Worm (Caenorhabditis elegans) whole organism, L3 larva: ENCODE results near the gene eif-3.D.

Experiments
- R02D3.7 ChIP-seq: fragments of 150-350 bp; optimal IDR thresholded peaks from 2 replicates; lab custom pipeline; 2014; ENCODE audit warnings: missing biosample characterization, missing genetic modification characterization
- ZK546.5 ChIP-seq: sonication (generic microtip); optimal IDR thresholded peaks from 2 replicates; lab custom pipeline; 2017; ENCODE audit warnings: missing biosample characterization, missing genetic modification characterization
- ama-1 ChIP-seq: fragments of 150-350 bp; optimal IDR thresholded peaks from 2 replicates; lab custom pipeline; 2018
- ceh-28 ChIP-seq: fragments of 150-350 bp; optimal IDR thresholded peaks from 2 replicates; lab custom pipeline; 2014; ENCODE audit warnings: missing biosample characterization, missing genetic modification reagents, missing genetic modification characterization
- ceh-82 ChIP-seq: fragments of 150-350 bp; optimal IDR thresholded peaks from 2 replicates; lab custom pipeline; 2014; ENCODE audit warnings: missing biosample characterization, missing genetic modification characterization
- ceh-9 ChIP-seq: sonication (generic microtip); optimal IDR thresholded peaks from 2 replicates; lab custom pipeline; 2018; ENCODE audit warnings: missing biosample characterization, missing genetic modification characterization
- daf-12 ChIP-seq: fragments of 150-350 bp; optimal IDR thresholded peaks from 2 replicates; lab custom pipeline; 2014; ENCODE audit warnings: missing biosample characterization, missing genetic modification reagents, missing genetic modification characterization
- egl-27 ChIP-seq: sonication (generic microtip); optimal IDR thresholded peaks from 4 replicates; lab custom pipeline; 2017; ENCODE audit warnings: missing biosample characterization, missing genetic modification reagents, missing genetic modification characterization
- egl-5 ChIP-seq: fragments of 150-350 bp; optimal IDR thresholded peaks from 2 replicates; lab custom pipeline; 2017; ENCODE audit warnings: missing biosample characterization, missing genetic modification reagents, missing genetic modification characterization, inconsistent platforms
- elt-1 ChIP-seq: fragments of 150-350 bp; optimal IDR thresholded peaks from 2 replicates; lab custom pipeline; 2014; ENCODE audit warnings: missing biosample characterization, missing genetic modification characterization
- elt-2 ChIP-seq: sonication (generic microtip); optimal IDR thresholded peaks from 2 replicates; lab custom pipeline; 2016; ENCODE audit warnings: missing genetic modification reagents, mild to moderate bottlenecking, missing genetic modification characterization, missing compliant biosample characterization
- elt-3 ChIP-seq, 3 experiments: fragments of 150-350 bp in 1 of 3; sonication (generic microtip) in 2 of 3; optimal IDR thresholded peaks; 2 replicates in 2 of 3; 4 replicates in 1 of 3; lab custom pipeline; 2014 to 2017; ENCODE audit warnings: missing biosample characterization in 3 of 3, missing genetic modification characterization in 3 of 3
- fkh-10 ChIP-seq: sonication (generic microtip); optimal IDR thresholded peaks from 2 replicates; lab custom pipeline; 2017; ENCODE audit warnings: missing biosample characterization, missing genetic modification reagents, missing genetic modification characterization
- fkh-2 ChIP-seq: fragments of 150-350 bp; optimal IDR thresholded peaks from 2 replicates; lab custom pipeline; 2014; ENCODE audit warnings: missing biosample characterization, missing genetic modification reagents, missing genetic modification characterization
- fos-1 ChIP-seq: fragments of 150-350 bp; optimal IDR thresholded peaks from 2 replicates; lab custom pipeline; 2014; ENCODE audit warnings: missing biosample characterization, missing genetic modification characterization
- hmg-11 ChIP-seq: sonication (generic microtip); optimal IDR thresholded peaks from 2 replicates; lab custom pipeline; 2016; ENCODE audit warnings: missing genetic modification characterization, missing compliant biosample characterization
- jun-1 ChIP-seq: fragments of 150-350 bp; optimal IDR thresholded peaks from 2 replicates; lab custom pipeline; 2014; ENCODE audit warnings: missing biosample characterization, missing genetic modification reagents, missing genetic modification characterization
- lin-15B ChIP-seq: fragments of 150-350 bp; optimal IDR thresholded peaks from 2 replicates; lab custom pipeline; 2014; ENCODE audit warnings: missing biosample characterization, missing genetic modification characterization
- lin-39 ChIP-seq: fragments of 150-350 bp; optimal IDR thresholded peaks from 2 replicates; lab custom pipeline; 2018; ENCODE audit warnings: missing biosample characterization, missing genetic modification reagents, missing genetic modification characterization
- lsy-12 ChIP-seq: sonication (generic microtip); optimal IDR thresholded peaks from 2 replicates; lab custom pipeline; 2016; ENCODE audit warnings: mild to moderate bottlenecking, missing genetic modification characterization, missing compliant biosample characterization
- mdl-1 ChIP-seq: fragments of 150-350 bp; optimal IDR thresholded peaks from 2 replicates; lab custom pipeline; 2014; ENCODE audit warnings: missing biosample characterization, missing genetic modification characterization
- mml-1 ChIP-seq: fragments of 150-350 bp; sonication (generic microtip); optimal IDR thresholded peaks from 3 replicates; lab custom pipeline; 2014; ENCODE audit warnings: missing biosample characterization, missing genetic modification characterization
- nfya-1 ChIP-seq: sonication (generic microtip); optimal IDR thresholded peaks from 2 replicates; lab custom pipeline; 2017; ENCODE audit warnings: missing genetic modification characterization, mild to moderate bottlenecking, missing compliant biosample characterization, antibody characterized with exemption, moderate library complexity; ENCODE audit not compliant: insufficient read depth
- nhr-12 ChIP-seq: fragments of 150-350 bp; optimal IDR thresholded peaks from 2 replicates; lab custom pipeline; 2014; ENCODE audit warnings: missing biosample characterization, missing genetic modification characterization
- nhr-23 ChIP-seq: fragments of 150-350 bp; optimal IDR thresholded peaks from 2 replicates; lab custom pipeline; 2014; ENCODE audit warnings: missing biosample characterization, missing genetic modification reagents, missing genetic modification characterization
- nhr-237 ChIP-seq: fragments of 150-350 bp; optimal IDR thresholded peaks from 2 replicates; lab custom pipeline; 2014; ENCODE audit warnings: missing biosample characterization, missing genetic modification characterization
- nhr-25 ChIP-seq: sonication (generic microtip); optimal IDR thresholded peaks from 2 replicates; lab custom pipeline; 2017; ENCODE audit warnings: missing biosample characterization, missing genetic modification characterization
- nhr-77 ChIP-seq: fragments of 150-350 bp; optimal IDR thresholded peaks from 2 replicates; lab custom pipeline; 2014; ENCODE audit warnings: missing biosample characterization, missing genetic modification characterization
- pqm-1 ChIP-seq: fragments of 150-350 bp; optimal IDR thresholded peaks from 2 replicates; lab custom pipeline; 2017; ENCODE audit warnings: missing biosample characterization, missing genetic modification characterization, inconsistent platforms
- sea-2 ChIP-seq: fragments of 150-350 bp; sonication (generic microtip); optimal IDR thresholded peaks from 4 replicates; lab custom pipeline; 2014; ENCODE audit warnings: missing biosample characterization, missing genetic modification reagents, missing genetic modification characterization
- skn-1 ChIP-seq: fragments of 150-350 bp; optimal IDR thresholded peaks from 2 replicates; lab custom pipeline; 2014; ENCODE audit warnings: missing biosample characterization, missing genetic modification characterization
- snpc-4 ChIP-seq: fragments of 150-350 bp; optimal IDR thresholded peaks from 2 replicates; lab custom pipeline; 2014; ENCODE audit warnings: missing biosample characterization, missing genetic modification characterization
- tbx-2 ChIP-seq: sonication (generic microtip); optimal IDR thresholded peaks from 2 replicates; lab custom pipeline; 2016; ENCODE audit warnings: mild to moderate bottlenecking, missing genetic modification characterization, missing compliant biosample characterization
- zag-1 ChIP-seq: fragments of 150-350 bp; optimal IDR thresholded peaks from 2 replicates; lab custom pipeline; 2014; ENCODE audit warnings: missing biosample characterization, missing genetic modification characterization
- ztf-11 ChIP-seq: fragments of 150-350 bp; optimal IDR thresholded peaks from 2 replicates; lab custom pipeline; 2014; ENCODE audit warnings: missing biosample characterization, missing genetic modification characterization

The eif-3.D gene

DNA sequence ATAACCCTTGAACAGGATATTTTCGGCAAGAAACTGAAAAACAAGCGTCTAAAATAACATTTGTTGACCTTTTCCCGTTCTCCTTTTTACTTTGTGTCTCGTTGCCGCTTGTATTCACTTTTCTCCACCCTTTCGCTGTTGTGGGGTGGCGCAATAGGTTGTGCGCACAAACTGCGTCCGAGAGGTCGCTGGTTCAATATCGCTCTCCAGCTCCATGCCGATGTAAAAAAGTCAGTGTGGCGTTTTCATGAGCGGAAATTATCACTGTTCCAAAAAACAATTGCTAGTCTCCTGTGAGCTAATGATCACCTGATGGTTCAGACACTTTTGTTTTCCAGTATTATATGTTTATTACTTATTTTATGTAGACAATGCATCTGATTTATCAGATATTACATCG lies 33.8 kb downstream of the eif-3.D start (continued):
- no peak for TF ChIP-seq mml-1
- peak; percentile 20 for TF ChIP-seq egl-27 (tag; lab: Kevin White, UChicago)
- TF ChIP-seq, all 47 proteins: peak for 14

DNA sequence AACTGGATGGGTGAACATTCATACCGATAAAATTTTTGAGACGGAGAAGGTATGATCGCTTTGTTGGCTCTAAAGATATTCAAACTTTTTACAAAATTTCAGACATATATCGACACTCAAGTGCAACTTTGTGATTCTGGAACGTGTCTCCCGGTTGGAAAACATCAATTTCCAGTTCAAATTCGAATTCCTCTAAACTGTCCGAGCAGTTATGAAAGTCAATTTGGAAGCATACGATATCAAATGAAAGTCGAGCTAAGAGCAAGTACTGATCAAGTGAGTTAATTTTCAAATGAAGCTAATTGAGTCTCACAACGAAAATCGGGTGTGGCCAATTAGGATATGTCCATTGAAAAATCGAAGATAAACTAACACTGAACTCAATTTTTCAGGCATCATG lies 37.0 kb downstream of the eif-3.D start:
- no peak for TF ChIP-seq nhr-25
- TF ChIP-seq elt-2 (tag; lab: Kevin White, UChicago): no peak
- TF ChIP-seq lsy-12: no peak

DNA sequence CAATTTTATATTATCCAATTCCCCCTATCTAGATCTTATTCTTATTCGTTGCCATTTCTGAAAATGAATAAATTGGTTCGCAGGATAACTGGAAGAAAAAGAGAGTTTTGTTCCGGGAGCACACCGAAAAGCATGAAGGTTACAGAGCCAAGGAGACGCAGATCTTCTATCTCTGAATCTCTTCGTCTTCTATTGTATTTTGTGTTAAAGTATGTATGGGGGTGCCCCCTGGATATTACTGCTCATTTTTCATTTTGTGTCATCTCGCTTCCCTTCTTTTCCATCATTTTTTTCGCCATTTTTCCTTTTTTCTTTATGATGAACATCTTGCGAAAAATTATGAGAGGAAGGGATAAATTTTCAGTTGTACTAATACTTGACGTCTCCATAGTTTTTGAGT lies 37.7 kb downstream of the eif-3.D start:
- TF ChIP-seq fkh-2 (tag; lab: Kevin White, UChicago) (no peak), lin-39 (tag; lab: Kevin White, UChicago) (peak; percentile 74), egl-27 (tag; lab: Kevin White, UChicago) (no peak), nfya-1 (peak; percentile 5)

DNA sequence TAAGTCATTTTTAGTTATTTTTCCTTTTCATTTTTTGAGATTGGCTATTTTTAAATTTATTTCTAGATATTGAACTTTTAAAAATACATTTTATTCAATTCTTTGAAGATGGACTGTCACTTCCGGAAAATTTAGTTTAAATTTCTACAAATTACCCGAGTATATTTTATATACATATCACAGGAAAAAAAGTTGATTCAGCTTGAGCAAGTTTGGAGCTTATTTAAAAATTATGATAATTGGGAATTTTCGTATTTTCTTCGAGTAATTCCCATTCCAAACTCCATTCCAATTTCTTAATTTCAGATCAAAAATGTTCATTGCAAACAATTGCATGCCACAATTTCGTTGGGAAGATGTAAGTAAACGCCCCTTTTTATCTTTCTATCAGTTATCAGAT lies 41.7 kb downstream of the eif-3.D start, which contains the start of gene arrd-15:
Gene arrd-15 (plus strand): TSS at position 301 of the 400 bp plus-strand sequence.
- TF ChIP-seq fkh-2 (tag; lab: Kevin White, UChicago) (no peak), nhr-23 (no peak), mdl-1 (tag; lab: Kevin White, UChicago) (no peak), tbx-2 (tag; lab: Kevin White, UChicago) (no peak), lin-39 (tag; lab: Kevin White, UChicago) (no peak), zag-1 (tag; lab: Kevin White, UChicago) (no peak), lin-15B (tag; lab: Kevin White, UChicago) (no peak), egl-27 (tag; lab: Kevin White, UChicago) (no peak), ceh-9 (tag; lab: Kevin White, UChicago) (no peak), pqm-1 (tag; lab: Kevin White, UChicago) (no peak), nhr-12 (tag; lab: Kevin White, UChicago) (no peak), ztf-11 (tag; lab: Kevin White, UChicago) (no peak), elt-1 (tag; lab: Kevin White, UChicago) (no peak), nhr-77 (tag; lab: Kevin White, UChicago) (no peak)

DNA sequence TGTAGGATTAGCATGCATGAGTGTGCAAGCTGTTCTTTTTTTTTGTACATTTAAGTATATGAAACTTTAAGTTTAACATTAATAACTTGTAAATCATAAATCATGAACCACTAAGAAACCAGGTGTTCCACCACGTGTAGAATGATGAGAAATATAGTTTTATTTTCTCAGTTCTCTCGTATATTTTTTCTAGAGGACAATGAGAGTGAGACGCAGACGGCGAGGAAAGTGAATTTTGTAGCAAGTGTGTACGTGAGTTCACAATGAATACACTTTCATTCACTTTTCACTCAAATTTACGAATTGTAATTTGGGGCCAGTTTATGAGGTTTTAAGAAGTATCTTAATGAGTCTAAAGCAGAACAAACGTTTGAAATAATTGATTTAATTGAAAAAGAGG lies 44.9 kb downstream of the eif-3.D start:
- TF ChIP-seq elt-2 (tag; lab: Kevin White, UChicago) (no peak), ceh-28 (no peak), fos-1 (no peak), nhr-23 (no peak), elt-3 (tag; optimal IDR thresholded peaks at IDR 0.05; lab: Kevin White, UChicago) (no peak), nhr-237 (tag; lab: Kevin White, UChicago) (no peak), egl-27 (tag; lab: Kevin White, UChicago) (no peak), lsy-12 (no peak), zag-1 (tag; lab: Kevin White, UChicago) (no peak), egl-5 (tag; lab: Kevin White, UChicago) (no peak), nfya-1 (peak; percentile 28), mdl-1 (tag; lab: Kevin White, UChicago) (peak; percentile 7)

DNA sequence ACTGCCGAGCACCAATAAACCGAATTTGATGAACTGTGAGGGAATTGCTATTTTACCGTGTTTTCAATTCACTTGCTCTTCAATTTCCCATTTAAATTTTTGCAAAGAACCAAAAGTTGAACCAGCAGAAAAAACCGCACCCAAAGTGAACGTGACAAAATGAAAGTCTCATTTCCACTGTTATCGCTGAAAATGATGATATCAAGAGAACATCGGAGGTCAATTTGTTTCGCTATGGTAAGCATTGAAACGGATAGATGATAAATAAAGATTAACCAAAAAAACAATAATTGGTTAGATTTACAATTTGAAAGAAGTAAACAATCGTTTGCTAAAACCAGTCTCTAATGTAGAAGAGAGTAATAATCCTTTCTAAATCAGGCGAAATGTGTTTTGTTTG lies 45.8 kb downstream of the eif-3.D start:
- TF ChIP-seq skn-1 (tag; lab: Kevin White, UChicago) (no peak), nhr-12 (tag; lab: Kevin White, UChicago) (no peak), daf-12 (tag; lab: Kevin White, UChicago) (no peak), nhr-25 (no peak), sea-2 (GFP tag; lab: Kevin White, UChicago) (no peak), egl-27 (tag; lab: Kevin White, UChicago) (no peak), mml-1 (no peak), ceh-82 (tag; lab: Kevin White, UChicago) (no peak), mdl-1 (tag; lab: Kevin White, UChicago) (no peak), ZK546.5 (no peak), snpc-4 (tag; lab: Kevin White, UChicago) (no peak), fkh-10 (GFP tag; lab: Kevin White, UChicago) (no peak), ama-1 (lab: Kevin White, UChicago) (no peak), jun-1 (tag; lab: Kevin White, UChicago) (no peak), nfya-1 (no peak), hmg-11 (tag; lab: Kevin White, UChicago) (no peak), ceh-28 (no peak), elt-1 (tag; lab: Kevin White, UChicago) (no peak), lin-15B (tag; lab: Kevin White, UChicago) (no peak), R02D3.7 (tag; lab: Kevin White, UChicago) (no peak)
